Worm (Caenorhabditis elegans) whole organism, L3 larva: ENCODE results near the gene daf-31.
A peak's percentile ranks its signal among the peaks of the same experiment; 100 is the strongest.

Experiments
- nhr-25 ChIP-seq: sonication (generic microtip); optimal IDR thresholded peaks from 2 replicates; lab custom pipeline; 2017; ENCODE audit warnings: missing biosample characterization, missing genetic modification characterization
- unc-39 ChIP-seq: sonication (generic microtip); optimal IDR thresholded peaks from 4 replicates; lab custom pipeline; 2017; ENCODE audit warnings: missing biosample characterization, missing genetic modification characterization

DNA sequence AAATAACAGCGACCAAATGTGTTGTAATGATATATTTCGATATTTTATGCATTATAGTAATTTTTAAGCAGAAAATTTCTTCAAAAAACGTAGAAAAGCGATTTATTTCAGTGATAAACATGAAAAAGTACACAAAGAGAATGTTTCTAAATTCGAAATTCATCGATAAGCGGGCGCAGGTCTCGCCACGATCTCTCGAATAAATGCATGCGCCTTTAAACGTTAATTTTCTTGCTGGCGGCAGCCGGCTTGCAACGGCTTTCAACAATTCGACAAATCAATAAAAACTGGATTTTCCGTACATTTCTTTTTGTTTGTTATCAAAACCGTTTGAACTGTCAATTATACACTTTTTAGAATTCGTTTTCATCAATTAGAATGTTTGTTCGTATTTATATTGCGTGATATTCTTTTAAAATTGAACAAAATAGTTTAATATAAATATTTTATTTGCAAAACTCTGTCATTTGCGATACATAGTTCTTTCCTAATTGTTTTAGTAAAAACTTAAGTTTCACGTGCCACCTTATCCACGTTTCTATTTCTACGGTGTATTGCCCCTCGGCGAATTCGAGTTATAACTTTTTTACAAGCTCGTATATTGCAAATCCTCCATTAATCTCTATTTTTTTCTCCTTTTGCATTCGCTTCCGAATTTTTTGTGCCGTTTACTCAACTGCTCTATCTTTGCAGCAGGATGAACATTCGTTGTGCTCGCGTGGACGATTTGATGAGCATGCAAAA, at the start of gene daf-31:
- peak; percentile 71 for TF ChIP-seq nhr-25 (tag; lab: Kevin White, UChicago)
- TF ChIP-seq unc-39, result no peak
